Worm (Caenorhabditis elegans) whole organism, L4 larva: ENCODE data around the gene F31E3.6.

ENCODE experiments used
- F10B5.3 ChIP-seq: sonication (generic microtip); optimal IDR thresholded peaks from 2 replicates; lab custom pipeline; 2016; ENCODE audit warnings: mild to moderate bottlenecking, missing genetic modification characterization, missing compliant biosample characterization
- R02D3.7 ChIP-seq: fragments of 150-350 bp; sonication (generic microtip); optimal IDR thresholded peaks from 3 replicates; lab custom pipeline; 2014; ENCODE audit warnings: missing biosample characterization, missing genetic modification characterization
- T20F7.1 ChIP-seq: fragments of 200-800 bp; sonication (Bioruptor generic); optimal IDR thresholded peaks from 2 replicates; lab custom pipeline; 2018; ENCODE audit warnings: mild to moderate bottlenecking, missing genetic modification characterization, missing compliant biosample characterization
- Y48G9A.11 ChIP-seq: fragments of 200-800 bp; sonication (Bioruptor generic); IDR thresholded peaks from 2 replicates; pipeline ENCODE4 v1.3.6; 2022; ENCODE audit warnings: missing genetic modification reagents, missing genetic modification characterization, missing compliant biosample characterization
- Y5F2A.4 ChIP-seq: fragments of 200-800 bp; sonication (Bioruptor generic); optimal IDR thresholded peaks from 2 replicates; lab custom pipeline; 2018; ENCODE audit warnings: mild to moderate bottlenecking, missing genetic modification characterization, missing compliant biosample characterization
- ZK546.5 ChIP-seq, 2 experiments: sonication (generic microtip); optimal IDR thresholded peaks; 2 replicates each; lab custom pipeline; 2017; ENCODE audit warnings: missing biosample characterization in 2 of 2, missing genetic modification characterization in 2 of 2
- aha-1 ChIP-seq: fragments of 150-350 bp; peaks from one replicate; lab custom pipeline; 2014; ENCODE audit warnings: missing biosample characterization, missing genetic modification characterization
- ama-1 ChIP-seq: fragments of 150-350 bp; optimal IDR thresholded peaks from 2 replicates; lab custom pipeline; 2014; ENCODE audit warnings: inconsistent platforms, mixed read lengths
- arid-1 ChIP-seq: fragments of 200-800 bp; sonication (Bioruptor generic); conservative IDR thresholded peaks from 2 replicates; pipeline ENCODE4 v1.3.6; 2022; ENCODE audit warnings: missing genetic modification reagents, missing genetic modification characterization, missing compliant biosample characterization
- ceh-28 ChIP-seq: fragments of 150-350 bp; optimal IDR thresholded peaks from 2 replicates; lab custom pipeline; 2014; ENCODE audit warnings: missing biosample characterization, missing genetic modification reagents, missing genetic modification characterization
- ceh-32 ChIP-seq: sonication (generic microtip); optimal IDR thresholded peaks from 2 replicates; lab custom pipeline; 2016; ENCODE audit warnings: mild to moderate bottlenecking, missing genetic modification characterization, missing compliant biosample characterization; ENCODE audit not compliant: poor library complexity
- ceh-62 ChIP-seq: sonication (generic microtip); optimal IDR thresholded peaks from 2 replicates; lab custom pipeline; 2017; ENCODE audit warnings: missing biosample characterization, missing genetic modification characterization
- ces-1 ChIP-seq: fragments of 150-350 bp; sonication (generic microtip); optimal IDR thresholded peaks from 4 replicates; lab custom pipeline; 2014; ENCODE audit warnings: missing biosample characterization, missing genetic modification reagents, missing genetic modification characterization
- daf-16 ChIP-seq, 3 experiments: sonication (generic microtip); optimal IDR thresholded peaks; 2 replicates each; lab custom pipeline; 2016 to 2017; ENCODE audit warnings: missing genetic modification characterization in 3 of 3, missing genetic modification reagents in 3 of 3, mild to moderate bottlenecking in 2 of 3, missing compliant biosample characterization in 2 of 3, missing biosample characterization in 1 of 3, moderate library complexity in 1 of 3
- daf-8 ChIP-seq: fragments of 200-800 bp; sonication (Bioruptor generic); IDR thresholded peaks from 2 replicates; pipeline ENCODE4 v1.3.6; 2022; ENCODE audit warnings: missing genetic modification characterization, missing compliant biosample characterization
- dmd-6 ChIP-seq: fragments of 200-800 bp; sonication (Bioruptor generic); IDR thresholded peaks from 2 replicates; pipeline ENCODE4 v1.3.6; 2022; ENCODE audit warnings: missing genetic modification reagents, missing genetic modification characterization, missing compliant biosample characterization
- dmd-9 ChIP-seq: fragments of 200-800 bp; sonication (Bioruptor generic); IDR thresholded peaks from 2 replicates; pipeline ENCODE4 v1.3.6; 2022; ENCODE audit warnings: missing genetic modification reagents, missing genetic modification characterization, missing compliant biosample characterization
- dpl-1 ChIP-seq: fragments of 150-350 bp; optimal IDR thresholded peaks from 2 replicates; lab custom pipeline; 2014; ENCODE audit warnings: missing biosample characterization, missing genetic modification reagents, missing genetic modification characterization
- fkh-10 ChIP-seq: fragments of 150-350 bp; optimal IDR thresholded peaks from 2 replicates; lab custom pipeline; 2014; ENCODE audit warnings: missing biosample characterization, missing genetic modification reagents, missing genetic modification characterization
- hif-1 ChIP-seq, 2 experiments: sonication (generic microtip); optimal IDR thresholded peaks; 2 replicates each; lab custom pipeline; 2016 to 2017; ENCODE audit warnings: missing compliant biosample characterization in 2 of 2, missing genetic modification characterization in 2 of 2, missing genetic modification reagents in 2 of 2, missing genotype in 2 of 2, mild to moderate bottlenecking in 1 of 2
- hlh-30 ChIP-seq: sonication (generic microtip); optimal IDR thresholded peaks from 2 replicates; lab custom pipeline; 2017; ENCODE audit warnings: antibody characterized with exemption, mild to moderate bottlenecking, missing genetic modification characterization, missing compliant biosample characterization; ENCODE audit not compliant: insufficient read depth
- lim-7 ChIP-seq: fragments of 200-800 bp; sonication (Bioruptor generic); IDR thresholded peaks from 2 replicates; pipeline ENCODE4 v1.3.6; 2022; ENCODE audit warnings: missing genetic modification characterization, missing compliant biosample characterization
- madf-5 ChIP-seq, 2 experiments: fragments of 200-800 bp; sonication (Bioruptor generic); IDR thresholded peaks; 2 replicates each; pipeline ENCODE4 v1.3.6; 2022; ENCODE audit warnings: missing compliant biosample characterization in 2 of 2, missing genetic modification characterization in 2 of 2
- madf-9 ChIP-seq: fragments of 200-800 bp; sonication (Bioruptor generic); conservative IDR thresholded peaks from 2 replicates; pipeline ENCODE4 v1.3.6; 2022; ENCODE audit warnings: missing genetic modification reagents, missing genetic modification characterization, missing compliant biosample characterization
- mep-1 ChIP-seq: fragments of 150-350 bp; sonication (generic microtip); optimal IDR thresholded peaks from 3 replicates; lab custom pipeline; 2014; ENCODE audit warnings: missing biosample characterization, missing genetic modification characterization
- mes-2 ChIP-seq: sonication (generic microtip); optimal IDR thresholded peaks from 2 replicates; lab custom pipeline; 2016; ENCODE audit warnings: missing genotype, mild to moderate bottlenecking, missing genetic modification characterization, missing compliant biosample characterization; ENCODE audit not compliant: poor library complexity, severe bottlenecking
- mxl-2 ChIP-seq: fragments of 200-800 bp; sonication (Bioruptor generic); conservative IDR thresholded peaks from 2 replicates; pipeline ENCODE4 v1.3.6; 2022; ENCODE audit warnings: missing genetic modification reagents, missing genetic modification characterization, missing compliant biosample characterization
- mxl-3 ChIP-seq: fragments of 200-800 bp; sonication (Bioruptor generic); optimal IDR thresholded peaks from 2 replicates; lab custom pipeline; 2018; ENCODE audit warnings: mild to moderate bottlenecking, missing genetic modification characterization, missing compliant biosample characterization
- nhr-102 ChIP-seq: sonication (generic microtip); optimal IDR thresholded peaks from 2 replicates; lab custom pipeline; 2016; ENCODE audit warnings: mild to moderate bottlenecking, missing genetic modification characterization, moderate library complexity, missing compliant biosample characterization
- nhr-25 ChIP-seq: sonication (generic microtip); optimal IDR thresholded peaks from 2 replicates; lab custom pipeline; 2017; ENCODE audit warnings: missing genetic modification characterization, mild to moderate bottlenecking, missing compliant biosample characterization, antibody characterized with exemption, moderate library complexity, borderline replicate concordance; ENCODE audit not compliant: insufficient read depth
- nhr-42 ChIP-seq: fragments of 200-800 bp; sonication (Bioruptor generic); IDR thresholded peaks from 2 replicates; pipeline ENCODE4 v1.3.6; 2022; ENCODE audit warnings: missing genetic modification characterization, missing compliant biosample characterization
- php-3 ChIP-seq: fragments of 200-800 bp; sonication (Bioruptor generic); IDR thresholded peaks from 2 replicates; pipeline ENCODE4 v1.3.6; 2022; ENCODE audit warnings: missing genetic modification reagents, missing genetic modification characterization, missing compliant biosample characterization
- spr-1 ChIP-seq: sonication (generic microtip); optimal IDR thresholded peaks from 2 replicates; lab custom pipeline; 2016; ENCODE audit warnings: mild to moderate bottlenecking, missing genetic modification characterization, missing compliant biosample characterization
- spr-3 ChIP-seq: fragments of 200-800 bp; sonication (Bioruptor generic); optimal IDR thresholded peaks from 2 replicates; lab custom pipeline; 2018; ENCODE audit warnings: mild to moderate bottlenecking, missing genetic modification characterization, missing compliant biosample characterization
- tag-97 ChIP-seq: fragments of 200-800 bp; sonication (Bioruptor generic); IDR thresholded peaks from 2 replicates; pipeline ENCODE4 v1.3.6; 2022; ENCODE audit warnings: missing genetic modification characterization, missing compliant biosample characterization
- unc-39 ChIP-seq: sonication (generic microtip); optimal IDR thresholded peaks from 2 replicates; lab custom pipeline; 2017; ENCODE audit warnings: missing biosample characterization, missing genetic modification characterization
- vab-7 ChIP-seq: fragments of 200-800 bp; sonication (Bioruptor generic); IDR thresholded peaks from 2 replicates; pipeline ENCODE4 v1.3.6; 2022; ENCODE audit warnings: missing genetic modification reagents, missing genetic modification characterization, missing compliant biosample characterization
- zag-1 ChIP-seq: fragments of 150-350 bp; optimal IDR thresholded peaks from 2 replicates; lab custom pipeline; 2014; ENCODE audit warnings: missing biosample characterization, missing genetic modification characterization
- zfp-2 ChIP-seq: sonication (generic microtip); optimal IDR thresholded peaks from 2 replicates; lab custom pipeline; 2016; ENCODE audit warnings: mild to moderate bottlenecking, missing genetic modification characterization, missing compliant biosample characterization
- zip-2 ChIP-seq: fragments of 150-350 bp; optimal IDR thresholded peaks from 2 replicates; lab custom pipeline; 2014; ENCODE audit warnings: missing biosample characterization, missing genetic modification characterization

The F31E3.6 gene

DNA sequence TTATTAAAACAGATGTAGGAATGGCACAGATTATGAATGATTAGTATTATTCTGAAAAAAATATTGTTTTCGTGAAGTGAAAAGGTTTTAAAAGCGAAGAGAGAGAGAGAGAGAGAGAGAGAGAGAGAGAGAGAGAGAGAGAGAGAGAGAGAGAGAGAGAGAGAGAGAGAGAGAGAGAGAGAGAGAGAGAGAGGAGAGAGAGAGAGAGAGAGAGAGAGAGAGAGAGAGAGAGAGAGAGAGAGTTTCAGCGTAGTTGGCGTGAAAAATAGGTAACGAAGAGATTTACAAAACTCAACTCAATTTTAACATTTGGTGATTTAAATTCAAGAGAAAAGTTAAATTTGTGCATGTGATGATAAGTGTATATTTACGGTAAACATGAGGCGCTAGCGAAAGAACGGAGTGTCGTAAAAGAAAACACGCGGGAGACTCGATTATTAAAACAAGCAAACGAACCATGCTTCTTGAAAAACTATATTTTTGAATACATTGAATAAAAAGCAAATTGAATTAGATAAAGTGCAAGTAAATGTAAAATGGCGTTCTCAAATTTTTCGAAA lies 13.7 kb upstream of the F31E3.6 start, which contains the start of gene panl-2 (continued):
- no peak for TF ChIP-seq daf-8 (GFP tag; lab: Robert Waterston, UW)
- no peak for TF ChIP-seq fkh-10 (GFP tag; lab: Kevin White, UChicago)
- TF ChIP-seq php-3 (GFP tag; lab: Robert Waterston, UW): no peak
- TF ChIP-seq ama-1 (lab: Kevin White, UChicago): no peak
- TF ChIP-seq madf-5 (GFP tag; IDR thresholded peaks at IDR 0.05; lab: Robert Waterston, UW): no peak
- peak; percentile 85 for TF ChIP-seq Y48G9A.11 (GFP tag; lab: Robert Waterston, UW)
- TF ChIP-seq ceh-62 (tag; lab: Kevin White, UChicago): no peak
- TF ChIP-seq spr-3 (GFP tag; lab: Kevin White, UChicago): no peak
- no peak for TF ChIP-seq nhr-42 (GFP tag; lab: Robert Waterston, UW)
- TF ChIP-seq F10B5.3 (tag; lab: Kevin White, UChicago): no peak
- no peak for TF ChIP-seq mxl-3 (GFP tag; lab: Kevin White, UChicago)
- TF ChIP-seq mep-1: peak; percentile 24
- TF ChIP-seq dpl-1 (GFP tag; lab: Kevin White, UChicago): peak; percentile 86
- TF ChIP-seq mxl-2: no peak
- no peak for TF ChIP-seq daf-16 (GFP tag; optimal IDR thresholded peaks at IDR 0.05; lab: Kevin White, UChicago)
- TF ChIP-seq daf-16 (tag; optimal IDR thresholded peaks at IDR 0.05; lab: Kevin White, UChicago): peak; percentile 57
- no peak for TF ChIP-seq spr-1 (tag; lab: Kevin White, UChicago)
- TF ChIP-seq hif-1 (tag; optimal IDR thresholded peaks at IDR 0.05; lab: Kevin White, UChicago): no peak
- no peak for TF ChIP-seq ces-1 (GFP tag; lab: Kevin White, UChicago)
- no peak for TF ChIP-seq ceh-28 (tag; lab: Kevin White, UChicago)
- no peak for TF ChIP-seq ceh-32 (tag; lab: Kevin White, UChicago)
- TF ChIP-seq T20F7.1 (GFP tag; lab: Kevin White, UChicago): peak; percentile 94
- no peak for TF ChIP-seq vab-7 (GFP tag; lab: Robert Waterston, UW)
- TF ChIP-seq madf-9 (GFP tag; lab: Robert Waterston, UW): no peak
- TF ChIP-seq Y5F2A.4 (GFP tag; lab: Kevin White, UChicago): no peak
- TF ChIP-seq mes-2 (tag; lab: Kevin White, UChicago): peak; percentile 67
- no peak for TF ChIP-seq zag-1
- TF ChIP-seq zfp-2: no peak
- TF ChIP-seq arid-1: no peak
- TF ChIP-seq dmd-6: no peak
- no peak for TF ChIP-seq nhr-102
- TF ChIP-seq, all 104 proteins: peak for 13

DNA sequence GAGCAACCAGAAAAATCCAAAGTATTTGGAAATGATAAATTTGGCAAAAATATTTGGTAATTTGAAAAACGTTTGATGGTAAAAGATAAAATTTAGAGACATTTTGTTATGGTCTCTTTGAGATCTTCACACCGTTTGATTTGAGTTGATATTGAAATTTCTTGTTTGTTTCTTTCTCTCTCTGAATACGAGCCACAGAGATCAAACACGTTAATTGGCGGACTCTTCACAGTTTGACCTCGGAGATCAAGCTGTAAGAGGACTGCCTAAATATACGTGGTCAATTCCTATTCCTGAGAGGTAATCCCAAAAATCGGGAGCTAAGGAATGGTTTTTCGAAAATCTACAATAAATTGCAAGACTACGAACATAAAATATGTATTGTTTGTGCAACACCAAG lies 13.2 kb upstream of the F31E3.6 start:
- no peak for TF ChIP-seq ZK546.5 (tag; optimal IDR thresholded peaks at IDR 0.05; lab: Kevin White, UChicago)
- no peak for TF ChIP-seq R02D3.7
- no peak for TF ChIP-seq lim-7 (GFP tag; lab: Robert Waterston, UW)
- TF ChIP-seq, all 104 proteins: peak for 0

DNA sequence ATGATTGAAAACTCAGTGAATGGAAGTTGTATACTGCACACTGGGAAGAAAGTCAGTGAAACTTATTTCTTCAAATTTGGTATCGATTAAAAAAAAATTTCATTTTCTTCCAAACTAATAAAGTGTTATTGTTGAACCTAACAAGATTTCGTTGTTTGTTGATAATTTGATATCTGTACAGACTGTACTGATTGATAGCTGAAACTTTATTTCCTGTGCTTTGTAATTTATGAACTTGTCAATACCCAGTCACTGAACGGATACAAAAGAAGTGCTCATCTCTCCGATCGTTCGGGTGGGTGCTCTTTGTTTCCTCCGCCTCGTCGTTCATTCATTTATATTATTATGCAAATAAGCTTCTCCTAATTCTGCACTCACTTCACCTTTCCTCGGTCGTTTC lies 12.8 kb upstream of the F31E3.6 start, which contains the start of gene F31E3.12:
TSS of gene F31E3.12 (plus strand) at position 301 of the 400 bp plus-strand sequence.
- TF ChIP-seq aha-1 (tag; lab: Kevin White, UChicago): peak; percentile 7
- no peak for TF ChIP-seq tag-97 (GFP tag; lab: Robert Waterston, UW)
- TF ChIP-seq hlh-30 (tag; lab: Kevin White, UChicago): no peak
- TF ChIP-seq nhr-25: no peak
- no peak for TF ChIP-seq lim-7 (GFP tag; lab: Robert Waterston, UW)
- TF ChIP-seq dmd-9: no peak
- no peak for TF ChIP-seq unc-39
- no peak for TF ChIP-seq zip-2
